Worm (Caenorhabditis elegans) whole organism, late embryonic: ENCODE results near the gene sna-3.
A peak's percentile ranks its signal among the peaks of the same experiment; 100 is the strongest.

Source experiments
- C08G9.2 ChIP-seq: sonication (generic microtip); optimal IDR thresholded peaks from 2 replicates; lab custom pipeline; 2016; ENCODE audit warnings: mild to moderate bottlenecking, missing genetic modification characterization, moderate library complexity, missing compliant biosample characterization
- F13H6.1 ChIP-seq: sonication (generic microtip); optimal IDR thresholded peaks from 2 replicates; lab custom pipeline; 2016; ENCODE audit warnings: missing genetic modification characterization, missing compliant biosample characterization
- K02D7.2 ChIP-seq: sonication (generic microtip); optimal IDR thresholded peaks from 2 replicates; lab custom pipeline; 2017; ENCODE audit warnings: mild to moderate bottlenecking, missing genetic modification characterization, missing compliant biosample characterization
- K09A11.1 ChIP-seq: sonication (generic microtip); optimal IDR thresholded peaks from 2 replicates; lab custom pipeline; 2017; ENCODE audit warnings: antibody characterized with exemption, mild to moderate bottlenecking, missing genetic modification characterization, missing compliant biosample characterization; ENCODE audit not compliant: insufficient read depth
- T23F11.4 ChIP-seq: fragments of 200-800 bp; sonication (Bioruptor generic); optimal IDR thresholded peaks from 2 replicates; lab custom pipeline; 2018; ENCODE audit warnings: mild to moderate bottlenecking, missing genetic modification characterization, missing compliant biosample characterization
- Y22D7AL.16 ChIP-seq: sonication (generic microtip); optimal IDR thresholded peaks from 2 replicates; lab custom pipeline; 2016; ENCODE audit warnings: missing genetic modification characterization, missing compliant biosample characterization
- ahr-1 ChIP-seq: sonication (generic microtip); optimal IDR thresholded peaks from 2 replicates; lab custom pipeline; 2016; ENCODE audit warnings: missing genetic modification characterization, missing compliant biosample characterization
- ceh-18 ChIP-seq: sonication (generic microtip); optimal IDR thresholded peaks from 2 replicates; lab custom pipeline; 2016; ENCODE audit warnings: missing genetic modification characterization, missing compliant biosample characterization
- ceh-24 ChIP-seq: sonication (generic microtip); optimal IDR thresholded peaks from 2 replicates; lab custom pipeline; 2016; ENCODE audit warnings: mild to moderate bottlenecking, missing genetic modification characterization, missing compliant biosample characterization
- ceh-45 ChIP-seq: fragments of 200-800 bp; sonication (Bioruptor generic); IDR thresholded peaks from 2 replicates; pipeline ENCODE4 v1.3.6; 2022; ENCODE audit warnings: missing genetic modification reagents, missing genetic modification characterization, missing compliant biosample characterization
- ceh-9 ChIP-seq: sonication (generic microtip); optimal IDR thresholded peaks from 2 replicates; lab custom pipeline; 2016; ENCODE audit warnings: mild to moderate bottlenecking, missing genetic modification characterization, inconsistent platforms, missing compliant biosample characterization
- che-1 ChIP-seq: sonication (generic microtip); optimal IDR thresholded peaks from 2 replicates; lab custom pipeline; 2016; ENCODE audit warnings: mild to moderate bottlenecking, missing genetic modification characterization, missing compliant biosample characterization
- dmd-4 ChIP-seq: sonication (generic microtip); optimal IDR thresholded peaks from 2 replicates; lab custom pipeline; 2016; ENCODE audit warnings: borderline replicate concordance, missing genetic modification characterization, missing compliant biosample characterization
- elt-2 ChIP-seq: sonication (generic microtip); optimal IDR thresholded peaks from 2 replicates; lab custom pipeline; 2016; ENCODE audit warnings: missing genetic modification reagents, missing genetic modification characterization, missing compliant biosample characterization
- elt-4 ChIP-seq: sonication (generic microtip); optimal IDR thresholded peaks from 2 replicates; lab custom pipeline; 2016; ENCODE audit warnings: missing genetic modification characterization, missing compliant biosample characterization
- ets-4 ChIP-seq: sonication (generic microtip); optimal IDR thresholded peaks from 2 replicates; lab custom pipeline; 2016; ENCODE audit warnings: missing genetic modification characterization, missing compliant biosample characterization
- eyg-1 ChIP-seq: sonication (generic microtip); optimal IDR thresholded peaks from 2 replicates; lab custom pipeline; 2016; ENCODE audit warnings: missing genotype, missing genetic modification characterization, missing compliant biosample characterization
- fax-1 ChIP-seq: sonication (generic microtip); optimal IDR thresholded peaks from 2 replicates; lab custom pipeline; 2016; ENCODE audit warnings: missing genotype, missing genetic modification characterization, missing compliant biosample characterization
- fkh-6 ChIP-seq: sonication (generic microtip); optimal IDR thresholded peaks from 2 replicates; lab custom pipeline; 2016; ENCODE audit warnings: missing genetic modification characterization, missing compliant biosample characterization
- gmeb-2 ChIP-seq: sonication (generic microtip); optimal IDR thresholded peaks from 2 replicates; lab custom pipeline; 2016; ENCODE audit warnings: missing genetic modification characterization, inconsistent platforms, missing compliant biosample characterization
- hlh-13 ChIP-seq: fragments of 200-800 bp; sonication (Bioruptor generic); optimal IDR thresholded peaks from 2 replicates; lab custom pipeline; 2018; ENCODE audit warnings: mild to moderate bottlenecking, missing genetic modification characterization, missing compliant biosample characterization
- hlh-15 ChIP-seq: sonication (generic microtip); optimal IDR thresholded peaks from 2 replicates; lab custom pipeline; 2016; ENCODE audit warnings: missing genetic modification characterization, missing compliant biosample characterization
- hlh-8 ChIP-seq: sonication (generic microtip); optimal IDR thresholded peaks from 2 replicates; lab custom pipeline; 2016; ENCODE audit warnings: missing genotype, missing genetic modification characterization, missing compliant biosample characterization
- lim-6 ChIP-seq: sonication (generic microtip); optimal IDR thresholded peaks from 2 replicates; lab custom pipeline; 2016; ENCODE audit warnings: missing genetic modification characterization, missing compliant biosample characterization
- mec-3 ChIP-seq: sonication (generic microtip); optimal IDR thresholded peaks from 2 replicates; lab custom pipeline; 2016; ENCODE audit warnings: borderline replicate concordance, missing genetic modification characterization, missing compliant biosample characterization
- nfya-1 ChIP-seq: sonication (generic microtip); optimal IDR thresholded peaks from 2 replicates; lab custom pipeline; 2017; ENCODE audit warnings: missing genetic modification characterization, mild to moderate bottlenecking, missing compliant biosample characterization, antibody characterized with exemption, moderate library complexity
- nhr-11 ChIP-seq: fragments of 150-350 bp; optimal IDR thresholded peaks from 2 replicates; lab custom pipeline; 2014; ENCODE audit warnings: missing biosample characterization, missing genetic modification characterization
- npax-4 ChIP-seq: sonication (generic microtip); optimal IDR thresholded peaks from 2 replicates; lab custom pipeline; 2016; ENCODE audit warnings: missing genetic modification characterization, missing compliant biosample characterization
- pat-9 ChIP-seq: fragments of 200-800 bp; sonication (Bioruptor generic); optimal IDR thresholded peaks from 2 replicates; lab custom pipeline; 2018; ENCODE audit warnings: mild to moderate bottlenecking, missing genetic modification characterization, moderate library complexity, missing compliant biosample characterization
- pha-4 ChIP-seq: fragments of 150-350 bp; optimal IDR thresholded peaks from 2 replicates; lab custom pipeline; 2018; ENCODE audit warnings: missing biosample characterization, missing genetic modification reagents, missing genetic modification characterization
- pqm-1 ChIP-seq: sonication (generic microtip); optimal IDR thresholded peaks from 2 replicates; lab custom pipeline; 2016; ENCODE audit warnings: missing genetic modification characterization, missing compliant biosample characterization
- pros-1 ChIP-seq: fragments of 150-350 bp; optimal IDR thresholded peaks from 2 replicates; lab custom pipeline; 2014; ENCODE audit warnings: missing biosample characterization, missing genetic modification reagents, missing genetic modification characterization
- ref-2 ChIP-seq: sonication (generic microtip); optimal IDR thresholded peaks from 2 replicates; lab custom pipeline; 2016; ENCODE audit warnings: missing genetic modification characterization, missing compliant biosample characterization
- rnt-1 ChIP-seq: sonication (generic microtip); optimal IDR thresholded peaks from 2 replicates; lab custom pipeline; 2016; ENCODE audit warnings: missing genetic modification characterization, missing compliant biosample characterization
- sox-2 ChIP-seq: fragments of 200-800 bp; sonication (Bioruptor generic); IDR thresholded peaks from 2 replicates; pipeline ENCODE4 v1.3.6; 2022; ENCODE audit warnings: missing genetic modification reagents, missing genetic modification characterization, missing compliant biosample characterization
- sox-4 ChIP-seq: sonication (generic microtip); optimal IDR thresholded peaks from 2 replicates; lab custom pipeline; 2017; ENCODE audit warnings: mild to moderate bottlenecking, missing genetic modification characterization, inconsistent platforms, missing compliant biosample characterization
- syd-9 ChIP-seq: sonication (generic microtip); optimal IDR thresholded peaks from 2 replicates; lab custom pipeline; 2016; ENCODE audit warnings: mild to moderate bottlenecking, missing genetic modification characterization, moderate library complexity, missing compliant biosample characterization
- tbx-2 ChIP-seq: sonication (generic microtip); optimal IDR thresholded peaks from 2 replicates; lab custom pipeline; 2016; ENCODE audit warnings: missing genetic modification characterization, missing compliant biosample characterization
- tbx-7 ChIP-seq: sonication (generic microtip); optimal IDR thresholded peaks from 2 replicates; lab custom pipeline; 2016; ENCODE audit warnings: missing genotype, missing genetic modification characterization, missing compliant biosample characterization
- unc-3 ChIP-seq, 2 experiments: fragments of 200-800 bp in 1 of 2; sonication (Bioruptor generic) in 1 of 2; sonication (generic microtip) in 1 of 2; conservative IDR thresholded peaks in 1 of 2; optimal IDR thresholded peaks in 1 of 2; 2 replicates each; pipeline versions ENCODE4 v1.3.6 to Lab custom; 2016 to 2022; ENCODE audit warnings: missing compliant biosample characterization in 2 of 2, missing genetic modification characterization in 2 of 2, missing genetic modification reagents in 1 of 2
- unc-42 ChIP-seq: sonication (generic microtip); optimal IDR thresholded peaks from 2 replicates; lab custom pipeline; 2016; ENCODE audit warnings: missing genotype, missing genetic modification characterization, missing compliant biosample characterization
- unc-55 ChIP-seq: sonication (generic microtip); optimal IDR thresholded peaks from 2 replicates; lab custom pipeline; 2017; ENCODE audit warnings: missing biosample characterization, missing genetic modification reagents, missing genetic modification characterization
- unc-86 ChIP-seq: sonication (generic microtip); optimal IDR thresholded peaks from 2 replicates; lab custom pipeline; 2016; ENCODE audit warnings: missing genetic modification characterization, missing compliant biosample characterization

The sna-3 gene

ce11 chrIII:6176761-6177160 lies 29.2 kb downstream of the sna-3 start, which contains the start of gene F42A10.6:
Gene F42A10.6, minus strand, starts transcription at chrIII:6176861.
- TF ChIP-seq pqm-1 (tag; lab: Kevin White, UChicago): no peak
- no peak for TF ChIP-seq unc-42 (tag; lab: Kevin White, UChicago)

- TF ChIP-seq fkh-6 (tag; lab: Kevin White, UChicago) (no peak), Y22D7AL.16 (tag; lab: Kevin White, UChicago) (no peak), hlh-15 (no peak), pros-1 (tag; lab: Kevin White, UChicago) (no peak), T23F11.4 (no peak), syd-9 (tag; lab: Kevin White, UChicago) (no peak), ceh-9 (tag; lab: Kevin White, UChicago) (no peak), sox-4 (no peak), rnt-1 (tag; lab: Kevin White, UChicago) (no peak), mec-3 (tag; lab: Kevin White, UChicago) (no peak), che-1 (no peak), dmd-4 (tag; lab: Kevin White, UChicago) (no peak), F13H6.1 (tag; lab: Kevin White, UChicago) (no peak), lim-6 (tag; lab: Kevin White, UChicago) (no peak), unc-3 (GFP tag; conservative IDR thresholded peaks at IDR 0.05; lab: Robert Waterston, UW) (no peak), unc-3 (tag; optimal IDR thresholded peaks at IDR 0.05; lab: Kevin White, UChicago) (no peak), pqm-1 (tag; lab: Kevin White, UChicago) (no peak)
These were observed 29.8 kb downstream of the sna-3 start for ce11 chrIII:6176172-6176571.

ce11 chrIII:6173020-6173597 lies 32.9 kb downstream of the sna-3 start, which contains the start of the genes abcf-3 and F42A10.5:
Gene abcf-3, plus strand, starts transcription at chrIII:6173403.
Gene F42A10.5, minus strand, starts transcription at chrIII:6173477.
- no peak for TF ChIP-seq K02D7.2 (tag; lab: Kevin White, UChicago)
- TF ChIP-seq unc-3 (GFP tag; conservative IDR thresholded peaks at IDR 0.05; lab: Robert Waterston, UW): no peak
- no peak for TF ChIP-seq unc-3 (tag; optimal IDR thresholded peaks at IDR 0.05; lab: Kevin White, UChicago)
- peak; percentile 32 for TF ChIP-seq nfya-1 (tag; lab: Kevin White, UChicago)
- peak; percentile 18 for TF ChIP-seq elt-2 (tag; lab: Kevin White, UChicago)
- TF ChIP-seq sox-2 (GFP tag; lab: Robert Waterston, UW): no peak
- TF ChIP-seq ahr-1 (tag; lab: Kevin White, UChicago): no peak

ce11 chrIII:6170038-6170437 lies 36.0 kb downstream of the sna-3 start:
- TF ChIP-seq gmeb-2 (no peak), unc-55 (GFP tag; lab: Kevin White, UChicago) (peak; percentile 44), fkh-6 (tag; lab: Kevin White, UChicago) (no peak), npax-4 (no peak), fax-1 (tag; lab: Kevin White, UChicago) (no peak), unc-3 (GFP tag; conservative IDR thresholded peaks at IDR 0.05; lab: Robert Waterston, UW) (no peak), unc-3 (tag; optimal IDR thresholded peaks at IDR 0.05; lab: Kevin White, UChicago) (no peak), tbx-2 (no peak), pqm-1 (tag; lab: Kevin White, UChicago) (no peak), sox-4 (no peak), eyg-1 (tag; lab: Kevin White, UChicago) (no peak), ceh-45 (GFP tag; lab: Robert Waterston, UW) (no peak), rnt-1 (tag; lab: Kevin White, UChicago) (peak; percentile 42), nhr-11 (no peak), elt-4 (tag; lab: Kevin White, UChicago) (no peak), pat-9 (no peak), nfya-1 (tag; lab: Kevin White, UChicago) (peak; percentile 35), hlh-13 (GFP tag; lab: Kevin White, UChicago) (no peak), ref-2 (tag; lab: Kevin White, UChicago) (no peak), ceh-18 (tag; lab: Kevin White, UChicago) (peak; percentile 45), T23F11.4 (no peak), C08G9.2 (tag; lab: Kevin White, UChicago) (no peak), K09A11.1 (no peak), pros-1 (tag; lab: Kevin White, UChicago) (no peak), ceh-24 (no peak), hlh-8 (tag; lab: Kevin White, UChicago) (no peak), F13H6.1 (tag; lab: Kevin White, UChicago) (no peak), sox-2 (GFP tag; lab: Robert Waterston, UW) (no peak), ceh-9 (tag; lab: Kevin White, UChicago) (no peak), ets-4 (tag; lab: Kevin White, UChicago) (no peak), pha-4 (no peak), unc-86 (no peak), tbx-7 (no peak)
